Fruit fly (Drosophila melanogaster): Measurements from ENCODE around the gene CG43750.

DNA sequence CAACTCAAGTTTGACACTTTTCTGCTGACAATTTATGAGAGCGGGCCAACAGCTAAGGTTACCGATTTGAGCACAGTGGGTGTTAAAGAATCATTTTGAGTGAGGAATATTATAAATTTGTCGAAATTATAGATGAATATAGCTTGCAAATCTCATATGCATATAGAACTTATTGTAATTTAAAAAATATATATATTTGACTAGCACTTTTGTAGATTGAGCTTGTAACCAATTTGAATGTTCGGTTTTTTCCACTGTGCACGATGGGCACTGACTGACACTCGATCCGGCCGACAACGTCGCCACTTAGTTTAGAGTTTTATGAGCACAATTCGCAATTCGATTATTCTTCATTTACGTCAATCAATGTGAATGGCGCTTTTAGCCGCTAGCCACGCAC lies 8.0 kb upstream of the CG43750 start:
- TF ChIP-seq usp (GFP tag; optimal IDR thresholded peaks at IDR 0.05), result no peak
- TF ChIP-seq HLH106 (tag; optimal IDR thresholded peaks at IDR 0.05), result no peak
- TF ChIP-seq psq (GFP tag; optimal IDR thresholded peaks at IDR 0.05), result no peak
- TF ChIP-seq OdsH (GFP tag; optimal IDR thresholded peaks at IDR 0.05), result no peak
- no peak for TF ChIP-seq sv (GFP tag; optimal IDR thresholded peaks at IDR 0.05)
- no peak for TF ChIP-seq Sp1 (GFP tag; optimal IDR thresholded peaks at IDR 0.05)
- TF ChIP-seq CG9705 (GFP tag; optimal IDR thresholded peaks at IDR 0.05), result no peak
- TF ChIP-seq pan (optimal IDR thresholded peaks at IDR 0.05), result no peak
- TF ChIP-seq dsf (GFP tag; optimal IDR thresholded peaks at IDR 0.05; ENCODE audit: borderline replicate concordance), result no peak
- no peak for TF ChIP-seq CrebA (GFP tag; optimal IDR thresholded peaks at IDR 0.05; ENCODE audit: borderline replicate concordance)
- TF ChIP-seq rgr (GFP tag; optimal IDR thresholded peaks at IDR 0.05), result no peak

All from whole organism, wandering third instar larva.